Fruit fly (Drosophila melanogaster): ENCODE results near the gene Df31.

DNA sequence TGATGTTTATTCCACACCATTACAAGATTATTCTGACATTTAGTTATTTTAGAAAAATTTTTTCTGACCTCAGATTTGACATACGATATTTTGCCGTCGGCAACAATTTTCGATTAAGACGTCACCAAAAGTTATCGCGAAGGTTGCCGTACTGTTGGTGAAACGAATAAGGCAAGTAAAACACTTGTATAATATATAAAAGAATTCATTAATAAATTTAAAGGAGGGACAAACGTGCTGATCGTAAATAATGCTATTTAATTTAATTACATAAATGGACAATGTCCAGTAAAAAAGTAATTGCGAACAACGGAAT lies 5.3 kb downstream of the Df31 start:
- TF ChIP-seq kay (GFP tag; ENCODE audit: borderline replicate concordance) = peak; percentile 44
- no peak for TF ChIP-seq cic (GFP tag; optimal IDR thresholded peaks at IDR 0.05)
- TF ChIP-seq CG5204 (GFP tag; optimal IDR thresholded peaks at IDR 0.05) = no peak
- TF ChIP-seq Mnt (GFP tag; optimal IDR thresholded peaks at IDR 0.05) = no peak
- no peak for TF ChIP-seq CG7045 (GFP tag; optimal IDR thresholded peaks at IDR 0.05)
- no peak for TF ChIP-seq Hr96 (GFP tag; optimal IDR thresholded peaks at IDR 0.05)
- no peak for TF ChIP-seq Clk (GFP tag; optimal IDR thresholded peaks at IDR 0.05)
- TF ChIP-seq toe (GFP tag; optimal IDR thresholded peaks at IDR 0.05) = no peak
- TF ChIP-seq CG1620 (GFP tag; optimal IDR thresholded peaks at IDR 0.05) = no peak
- no peak for TF ChIP-seq bab1 (GFP tag; optimal IDR thresholded peaks at IDR 0.05)

Measured in whole organism, adult.